In genomic region chrX:1773532-1774346, dm6 we compare ENCODE assay signal across 5 fruit fly cellular contexts.
TF ChIP-seq lines count a peak whose summit lies in the region.

prage (plus strand) TSS chrX:1773719.
Adar (plus strand) TSS chrX:1773725.

- peak; percentile 10 for TF ChIP-seq CTCF in whole organism, embryonic (GFP tag; optimal IDR thresholded peaks at IDR 0.05; lab: Kevin White, UChicago)

TF ChIP-seq in whole organism, adult, 20 proteins besides CTCF, POLR2A, EP300 and RAD21 (continues in another document):
- TF ChIP-seq CG11617 (GFP tag; optimal IDR thresholded peaks at IDR 0.05; lab: Kevin White, UChicago) (no peak), cic (GFP tag; optimal IDR thresholded peaks at IDR 0.05; lab: Kevin White, UChicago) (no peak), Clk (GFP tag; optimal IDR thresholded peaks at IDR 0.05; lab: Kevin White, UChicago) (no peak), CG33017 (tag; optimal IDR thresholded peaks at IDR 0.05; lab: Kevin White, UChicago) (no peak), cnc (optimal IDR thresholded peaks at IDR 0.05; lab: Kevin White, UChicago) (no peak), Hr96 (GFP tag; optimal IDR thresholded peaks at IDR 0.05; lab: Kevin White, UChicago) (peak; percentile 43), kay (GFP tag; lab: Kevin White, UChicago; ENCODE audit: borderline replicate concordance) (no peak), bab1 (GFP tag; optimal IDR thresholded peaks at IDR 0.05; lab: Kevin White, UChicago) (peak; percentile 15), CG5204 (GFP tag; optimal IDR thresholded peaks at IDR 0.05; lab: Kevin White, UChicago) (no peak), CG1620 (GFP tag; optimal IDR thresholded peaks at IDR 0.05; lab: Kevin White, UChicago) (peak; percentile 25), toe (GFP tag; optimal IDR thresholded peaks at IDR 0.05; lab: Kevin White, UChicago) (no peak), Mnt (GFP tag; optimal IDR thresholded peaks at IDR 0.05; lab: Kevin White, UChicago) (no peak), tj (GFP tag; optimal IDR thresholded peaks at IDR 0.05; lab: Kevin White, UChicago) (no peak), Crg-1 (GFP tag; optimal IDR thresholded peaks at IDR 0.05; lab: Kevin White, UChicago) (no peak), CG12768 (GFP tag; optimal IDR thresholded peaks at IDR 0.05; lab: Kevin White, UChicago) (no peak), pad (GFP tag; optimal IDR thresholded peaks at IDR 0.05; lab: Kevin White, UChicago) (no peak), CG14711 (tag; optimal IDR thresholded peaks at IDR 0.05; lab: Kevin White, UChicago) (peak; percentile 8), ovo (GFP tag; optimal IDR thresholded peaks at IDR 0.05; lab: Kevin White, UChicago) (no peak), CG7045 (GFP tag; optimal IDR thresholded peaks at IDR 0.05; lab: Kevin White, UChicago) (no peak)

TF ChIP-seq in whole organism, embryonic, 481 proteins besides CTCF, POLR2A, EP300 and RAD21 (continues in another document):
- TF ChIP-seq exex (tag; optimal IDR thresholded peaks at IDR 0.05; lab: Kevin White, UChicago) (no peak), Aef1 (GFP tag; IDR thresholded peaks at IDR 0.05; lab: Robert Waterston, UW) (peak; percentile 34; the same call in 1 of the 3 replicates), CG9817 (tag; optimal IDR thresholded peaks at IDR 0.05; lab: Kevin White, UChicago) (no peak), unc-4 (GFP tag; IDR thresholded peaks at IDR 0.05; lab: Robert Waterston, UW; ENCODE audit: partially characterized antibody) (peak; percentile 75), tup (GFP tag; optimal IDR thresholded peaks at IDR 0.05; lab: Kevin White, UChicago) (no peak), CG14710 (tag; optimal IDR thresholded peaks at IDR 0.05; lab: Kevin White, UChicago) (peak; percentile 2), vnd (GFP tag; IDR thresholded peaks at IDR 0.05; lab: Robert Waterston, UW; ENCODE audit: partially characterized antibody) (peak; percentile 73), Jarid2 (GFP tag; optimal IDR thresholded peaks at IDR 0.05; lab: Kevin White, UChicago) (no peak), tx (GFP tag; optimal IDR thresholded peaks at IDR 0.05; lab: Kevin White, UChicago) (no peak), Camta (GFP tag; optimal IDR thresholded peaks at IDR 0.05; lab: Kevin White, UChicago) (peak; percentile 21), Ets65A (GFP tag; lab: Kevin White, UChicago) (peak; percentile 90), cg (GFP tag; optimal IDR thresholded peaks at IDR 0.05; lab: Kevin White, UChicago) (peak; percentile 87), CG7963 (GFP tag; IDR thresholded peaks at IDR 0.05; lab: Robert Waterston, UW; ENCODE audit: partially characterized antibody) (peak; percentile 58; the same call in 2 of the 3 replicates), Dll (GFP tag; IDR thresholded peaks at IDR 0.05; lab: Robert Waterston, UW; ENCODE audit: partially characterized antibody) (peak; percentile 74), CG4617 (GFP tag; optimal IDR thresholded peaks at IDR 0.05; lab: Kevin White, UChicago; ENCODE audit: borderline replicate concordance) (peak; percentile 47), MESR4 (GFP tag; optimal IDR thresholded peaks at IDR 0.05; lab: Kevin White, UChicago) (peak; percentile 66), zfh2 (GFP tag; optimal IDR thresholded peaks at IDR 0.05; lab: Kevin White, UChicago) (peak; percentile 7)

TF ChIP-seq in whole organism, prepupa, 60 proteins besides CTCF, POLR2A, EP300 and RAD21 (continues in another document):
- TF ChIP-seq cyc (GFP tag; optimal IDR thresholded peaks at IDR 0.05; lab: Kevin White, UChicago) = peak; percentile 47
- no peak for TF ChIP-seq CG3919 (GFP tag; optimal IDR thresholded peaks at IDR 0.05; lab: Kevin White, UChicago)
- TF ChIP-seq CG8632 (GFP tag; optimal IDR thresholded peaks at IDR 0.05; lab: Kevin White, UChicago) = no peak
- no peak for TF ChIP-seq CG6163 (GFP tag; IDR thresholded peaks at IDR 0.05; lab: Robert Waterston, UW)
- TF ChIP-seq CG11762 (GFP tag; optimal IDR thresholded peaks at IDR 0.05; lab: Kevin White, UChicago; ENCODE audit: insufficient read depth) = no peak
- no peak for TF ChIP-seq Hr38 (GFP tag; optimal IDR thresholded peaks at IDR 0.05; lab: Kevin White, UChicago)
- no peak for TF ChIP-seq spab (GFP tag; optimal IDR thresholded peaks at IDR 0.05; lab: Kevin White, UChicago)
- TF ChIP-seq CG7368 (GFP tag; optimal IDR thresholded peaks at IDR 0.05; lab: Kevin White, UChicago) = no peak
- TF ChIP-seq CG10669 (GFP tag; optimal IDR thresholded peaks at IDR 0.05; lab: Kevin White, UChicago) = no peak
- no peak for TF ChIP-seq ss (GFP tag; optimal IDR thresholded peaks at IDR 0.05; lab: Kevin White, UChicago)
- no peak for TF ChIP-seq CG10631 (GFP tag; optimal IDR thresholded peaks at IDR 0.05; lab: Kevin White, UChicago)
- peak; percentile 3 for TF ChIP-seq CG3032 (tag; optimal IDR thresholded peaks at IDR 0.05; lab: Kevin White, UChicago)
- TF ChIP-seq Eip75B (GFP tag; optimal IDR thresholded peaks at IDR 0.05; lab: Kevin White, UChicago) = no peak
- no peak for TF ChIP-seq CG9139 (GFP tag; optimal IDR thresholded peaks at IDR 0.05; lab: Kevin White, UChicago)
- no peak for TF ChIP-seq CG34406 (GFP tag; optimal IDR thresholded peaks at IDR 0.05; lab: Kevin White, UChicago)
- TF ChIP-seq fd59A (GFP tag; optimal IDR thresholded peaks at IDR 0.05; lab: Kevin White, UChicago) = no peak
- no peak for TF ChIP-seq Sox15 (GFP tag; optimal IDR thresholded peaks at IDR 0.05; lab: Kevin White, UChicago)
- no peak for TF ChIP-seq fd85E (GFP tag; optimal IDR thresholded peaks at IDR 0.05; lab: Kevin White, UChicago)
- no peak for TF ChIP-seq CG32006 (GFP tag; optimal IDR thresholded peaks at IDR 0.05; lab: Kevin White, UChicago)
- peak; percentile 12 for TF ChIP-seq Smox (GFP tag; optimal IDR thresholded peaks at IDR 0.05; lab: Kevin White, UChicago)

TF ChIP-seq in whole organism, pupa, 21 proteins besides CTCF, POLR2A, EP300 and RAD21:
- TF ChIP-seq CG14655 (GFP tag; optimal IDR thresholded peaks at IDR 0.05; lab: Kevin White, UChicago) = no peak
- TF ChIP-seq Ets98B (GFP tag; IDR thresholded peaks at IDR 0.05; lab: Robert Waterston, UW) = peak; percentile 6; the same call in 1 of the 2 replicates
- peak; percentile 34 for TF ChIP-seq EcR (GFP tag; optimal IDR thresholded peaks at IDR 0.05; lab: Kevin White, UChicago)

TF ChIP-seq in whole organism, wandering third instar larva, 38 proteins besides CTCF, POLR2A, EP300 and RAD21:
- TF ChIP-seq brk (GFP tag; optimal IDR thresholded peaks at IDR 0.05; lab: Kevin White, UChicago) (no peak), Sp1 (GFP tag; optimal IDR thresholded peaks at IDR 0.05; lab: Kevin White, UChicago) (no peak), h (GFP tag; optimal IDR thresholded peaks at IDR 0.05; lab: Kevin White, UChicago) (peak; percentile 21), fru (GFP tag; optimal IDR thresholded peaks at IDR 0.05; lab: Kevin White, UChicago) (peak; percentile 62), HLH106 (tag; optimal IDR thresholded peaks at IDR 0.05; lab: Kevin White, UChicago) (peak; percentile 40), Hnf4 (GFP tag; optimal IDR thresholded peaks at IDR 0.05; lab: Kevin White, UChicago) (peak; percentile 23), jim (GFP tag; optimal IDR thresholded peaks at IDR 0.05; lab: Kevin White, UChicago) (no peak), dmrt93B (GFP tag; optimal IDR thresholded peaks at IDR 0.05; lab: Kevin White, UChicago) (no peak), OdsH (GFP tag; optimal IDR thresholded peaks at IDR 0.05; lab: Kevin White, UChicago) (no peak), woc (GFP tag; optimal IDR thresholded peaks at IDR 0.05; lab: Kevin White, UChicago) (peak; percentile 65), Jra (GFP tag; optimal IDR thresholded peaks at IDR 0.05; lab: Kevin White, UChicago) (no peak), Rel (GFP tag; optimal IDR thresholded peaks at IDR 0.05; lab: Kevin White, UChicago) (no peak), Rel (tag; optimal IDR thresholded peaks at IDR 0.05; lab: Kevin White, UChicago) (no peak), ey (GFP tag; optimal IDR thresholded peaks at IDR 0.05; lab: Kevin White, UChicago) (peak; percentile 4), Vsx2 (GFP tag; optimal IDR thresholded peaks at IDR 0.05; lab: Kevin White, UChicago; ENCODE audit: partially characterized antibody) (no peak), lola (GFP tag; optimal IDR thresholded peaks at IDR 0.05; lab: Kevin White, UChicago) (no peak), Myc (optimal IDR thresholded peaks at IDR 0.05; lab: Kevin White, UChicago) (no peak), N (GFP tag; optimal IDR thresholded peaks at IDR 0.05; lab: Kevin White, UChicago) (no peak), Mio (GFP tag; optimal IDR thresholded peaks at IDR 0.05; lab: Kevin White, UChicago) (no peak), Dfd (GFP tag; optimal IDR thresholded peaks at IDR 0.05; lab: Kevin White, UChicago) (peak; percentile 32), dsf (GFP tag; optimal IDR thresholded peaks at IDR 0.05; lab: Kevin White, UChicago; ENCODE audit: borderline replicate concordance) (no peak), CrebA (GFP tag; optimal IDR thresholded peaks at IDR 0.05; lab: Kevin White, UChicago; ENCODE audit: borderline replicate concordance) (no peak), GATAd (GFP tag; optimal IDR thresholded peaks at IDR 0.05; lab: Kevin White, UChicago) (no peak), Hr78 (GFP tag; optimal IDR thresholded peaks at IDR 0.05; lab: Kevin White, UChicago) (no peak), foxo (GFP tag; optimal IDR thresholded peaks at IDR 0.05; lab: Kevin White, UChicago) (peak in 1 of 2 experiments; percentile 18)
